Fruit fly (Drosophila melanogaster) whole organism, embryonic: ENCODE results near the gene saturn.

Source experiments
- BEAF-32 ChIP-seq: fragments of 200-800 bp; sonication (Bioruptor generic); optimal IDR thresholded peaks from 3 replicates; lab custom pipeline; 2017; ENCODE audit warnings: missing biosample characterization, missing genetic modification characterization, mild to moderate bottlenecking, moderate library complexity, missing genetic modification reagents
- C15 ChIP-seq: fragments of 200-800 bp; sonication (Bioruptor generic); IDR thresholded peaks from 3 replicates; pipeline ENCODE4 v1.3.6; 2022; ENCODE audit warnings: missing biosample characterization, missing genetic modification characterization
- CG10209 ChIP-seq: fragments of 200-800 bp; sonication (Bioruptor generic); optimal IDR thresholded peaks from 3 replicates; lab custom pipeline; 2017; ENCODE audit warnings: missing biosample characterization, mild to moderate bottlenecking, missing genetic modification characterization, missing genetic modification reagents
- CG10366 ChIP-seq: fragments of 200-800 bp; sonication (Bioruptor generic); IDR thresholded peaks from 2 replicates; pipeline ENCODE4 v1.3.6; 2022; ENCODE audit warnings: missing biosample characterization, missing genetic modification characterization
- CG10462 ChIP-seq: fragments of 200-800 bp; sonication (Bioruptor generic); optimal IDR thresholded peaks from 2 replicates; lab custom pipeline; 2016; ENCODE audit warnings: missing biosample characterization, missing genetic modification characterization
- CG10565 ChIP-seq: fragments of 200-800 bp; sonication (Bioruptor generic); optimal IDR thresholded peaks from 3 replicates; lab custom pipeline; 2016; ENCODE audit warnings: missing biosample characterization, mild to moderate bottlenecking, missing genetic modification characterization
- CG12071 ChIP-seq: fragments of 200-800 bp; sonication (Bioruptor generic); optimal IDR thresholded peaks from 3 replicates; lab custom pipeline; 2018; ENCODE audit warnings: missing biosample characterization, mild to moderate bottlenecking, missing genetic modification characterization
- CG1233 ChIP-seq: fragments of 200-800 bp; sonication (Bioruptor generic); optimal IDR thresholded peaks from 4 replicates; lab custom pipeline; 2018; ENCODE audit warnings: missing biosample characterization, mild to moderate bottlenecking, missing genetic modification characterization
- CG12769 ChIP-seq: fragments of 200-800 bp; sonication (Bioruptor generic); optimal IDR thresholded peaks from 2 replicates; lab custom pipeline; 2019; ENCODE audit warnings: missing biosample characterization, mild to moderate bottlenecking, missing genetic modification characterization, moderate library complexity
- CG17829 ChIP-seq: fragments of 200-800 bp; optimal IDR thresholded peaks from 2 replicates; lab custom pipeline; 2019; ENCODE audit warnings: missing biosample characterization, mild to moderate bottlenecking, missing genetic modification characterization, moderate library complexity
- CG17912 ChIP-seq: fragments of 200-800 bp; sonication (Bioruptor generic); optimal IDR thresholded peaks from 2 replicates; lab custom pipeline; 2018; ENCODE audit warnings: missing biosample characterization, mild to moderate bottlenecking, missing genetic modification characterization
- CG1792 ChIP-seq: fragments of 200-800 bp; sonication (Bioruptor generic); optimal IDR thresholded peaks from 2 replicates; lab custom pipeline; 2016; ENCODE audit warnings: missing biosample characterization, missing genetic modification characterization
- CG2116 ChIP-seq: fragments of 200-800 bp; sonication (Bioruptor generic); optimal IDR thresholded peaks from 3 replicates; lab custom pipeline; 2018; ENCODE audit warnings: missing biosample characterization, mild to moderate bottlenecking, missing genetic modification characterization
- CG30020 ChIP-seq: fragments of 200-800 bp; optimal IDR thresholded peaks from 2 replicates; lab custom pipeline; 2019; ENCODE audit warnings: missing biosample characterization, mild to moderate bottlenecking, missing genetic modification characterization, moderate library complexity
- CG30431 ChIP-seq: fragments of 200-800 bp; sonication (Bioruptor generic); optimal IDR thresholded peaks from 2 replicates; lab custom pipeline; 2017; ENCODE audit warnings: missing biosample characterization, missing genetic modification characterization
- CG31441 ChIP-seq: fragments of 200-800 bp; sonication (Bioruptor generic); IDR thresholded peaks from 2 replicates; pipeline ENCODE4 v1.3.6; 2022; ENCODE audit warnings: missing biosample characterization, missing genetic modification characterization
- CG32772 ChIP-seq: fragments of 200-800 bp; sonication (Bioruptor generic); IDR thresholded peaks from 2 replicates; pipeline ENCODE4 v1.3.6; 2022; ENCODE audit warnings: missing biosample characterization, missing genetic modification characterization
- CG33557 ChIP-seq: fragments of 200-800 bp; sonication (Bioruptor generic); optimal IDR thresholded peaks from 2 replicates; lab custom pipeline; 2019; ENCODE audit warnings: missing biosample characterization, mild to moderate bottlenecking, missing genetic modification characterization, moderate library complexity
- CG3847 ChIP-seq: fragments of 200-800 bp; sonication (Bioruptor generic); IDR thresholded peaks from 2 replicates; pipeline ENCODE4 v1.3.6; 2022; ENCODE audit warnings: missing biosample characterization, missing genetic modification characterization
- CG42726 ChIP-seq: fragments of 200-800 bp; sonication (Bioruptor generic); IDR thresholded peaks from 2 replicates; pipeline ENCODE4 v1.3.6; 2022; ENCODE audit warnings: missing biosample characterization, missing genetic modification characterization; ENCODE audit not compliant: partially characterized antibody
- CG4282 ChIP-seq: fragments of 200-800 bp; sonication (Bioruptor generic); optimal IDR thresholded peaks from 2 replicates; lab custom pipeline; 2016; ENCODE audit warnings: missing biosample characterization, missing genetic modification characterization
- CG4730 ChIP-seq: fragments of 200-800 bp; sonication (Bioruptor generic); IDR thresholded peaks from 2 replicates; pipeline ENCODE4 v1.3.6; 2022; ENCODE audit warnings: missing biosample characterization, missing genetic modification characterization
- CG5180 ChIP-seq: fragments of 200-800 bp; sonication (Bioruptor generic); optimal IDR thresholded peaks from 3 replicates; lab custom pipeline; 2017; ENCODE audit warnings: missing biosample characterization, missing genetic modification characterization, mild to moderate bottlenecking, moderate library complexity, missing genetic modification reagents
- CG7928 ChIP-seq: fragments of 200-800 bp; sonication (Bioruptor generic); optimal IDR thresholded peaks from 2 replicates; lab custom pipeline; 2017; ENCODE audit warnings: missing biosample characterization, mild to moderate bottlenecking, missing genetic modification characterization
- CG8924 ChIP-seq: fragments of 200-800 bp; optimal IDR thresholded peaks from 3 replicates; lab custom pipeline; 2019; ENCODE audit warnings: missing biosample characterization, mild to moderate bottlenecking, missing genetic modification characterization, moderate library complexity
- CG9437 ChIP-seq: fragments of 200-800 bp; sonication (Bioruptor generic); optimal IDR thresholded peaks from 2 replicates; lab custom pipeline; 2018; ENCODE audit warnings: missing biosample characterization, mild to moderate bottlenecking, missing genetic modification characterization
- CG9609 ChIP-seq: fragments of 200-800 bp; sonication (Bioruptor generic); optimal IDR thresholded peaks from 3 replicates; lab custom pipeline; 2016; ENCODE audit warnings: missing biosample characterization, missing genetic modification characterization
- CoRest ChIP-seq: fragments of 200-800 bp; sonication (Bioruptor generic); optimal IDR thresholded peaks from 3 replicates; lab custom pipeline; 2018; ENCODE audit warnings: missing biosample characterization, mild to moderate bottlenecking, missing genetic modification characterization, moderate library complexity
- H2.0 ChIP-seq: fragments of 200-800 bp; sonication (Bioruptor generic); IDR thresholded peaks from 2 replicates; pipeline ENCODE4 v1.3.6; 2022; ENCODE audit warnings: missing biosample characterization, missing genetic modification characterization
- Hand ChIP-seq: fragments of 200-800 bp; sonication (Bioruptor generic); optimal IDR thresholded peaks from 2 replicates; lab custom pipeline; 2017; ENCODE audit warnings: mild to moderate bottlenecking, missing biosample characterization, missing genetic modification reagents, missing genetic modification characterization
- HmgZ ChIP-seq: fragments of 200-800 bp; sonication (Bioruptor generic); optimal IDR thresholded peaks from 2 replicates; lab custom pipeline; 2018; ENCODE audit warnings: missing biosample characterization, mild to moderate bottlenecking, missing genetic modification characterization
- Hr39 ChIP-seq: fragments of >200 bp; optimal IDR thresholded peaks from 2 replicates; lab custom pipeline; 2017
- Meics ChIP-seq: fragments of 200-800 bp; sonication (Bioruptor generic); optimal IDR thresholded peaks from 2 replicates; lab custom pipeline; 2017; ENCODE audit warnings: missing biosample characterization, mild to moderate bottlenecking, missing genetic modification characterization
- NFAT ChIP-seq: fragments of 200-800 bp; sonication (Bioruptor generic); IDR thresholded peaks from 2 replicates; pipeline ENCODE4 v1.3.6; 2022; ENCODE audit warnings: missing biosample characterization, missing genetic modification characterization
- Oli ChIP-seq: fragments of 200-800 bp; sonication (Bioruptor generic); optimal IDR thresholded peaks from 2 replicates; lab custom pipeline; 2018; ENCODE audit warnings: missing biosample characterization, mild to moderate bottlenecking, missing genetic modification characterization, moderate library complexity
- Sox102F ChIP-seq: fragments of 200-800 bp; sonication (Bioruptor generic); optimal IDR thresholded peaks from 2 replicates; lab custom pipeline; 2018; ENCODE audit warnings: missing biosample characterization, mild to moderate bottlenecking, missing genetic modification characterization, moderate library complexity
- aop ChIP-seq: fragments of 200-800 bp; sonication (Bioruptor generic); IDR thresholded peaks from 2 replicates; pipeline ENCODE4 v1.3.6; 2022; ENCODE audit warnings: missing biosample characterization, missing genetic modification characterization
- ash1 ChIP-seq: fragments of 200-800 bp; sonication (Bioruptor generic); optimal IDR thresholded peaks from 2 replicates; lab custom pipeline; 2018; ENCODE audit warnings: missing biosample characterization, mild to moderate bottlenecking, missing genetic modification characterization
- cato ChIP-seq: fragments of 200-800 bp; sonication (Bioruptor generic); optimal IDR thresholded peaks from 2 replicates; lab custom pipeline; 2016; ENCODE audit warnings: missing biosample characterization, missing genetic modification characterization, borderline replicate concordance
- crp ChIP-seq, 2 experiments: fragments of 200-800 bp; sonication (Bioruptor generic); optimal IDR thresholded peaks; 2 replicates in 1 of 2; 3 replicates in 1 of 2; lab custom pipeline; 2017; ENCODE audit warnings: missing biosample characterization in 2 of 2, missing genetic modification characterization in 2 of 2, mild to moderate bottlenecking in 1 of 2, moderate library complexity in 1 of 2
- dmrt99B ChIP-seq: fragments of 200-800 bp; sonication (Bioruptor generic); optimal IDR thresholded peaks from 2 replicates; lab custom pipeline; 2018; ENCODE audit warnings: missing biosample characterization, mild to moderate bottlenecking, missing genetic modification characterization, moderate library complexity
- dpn ChIP-seq, 2 experiments: fragments of 200-800 bp; sonication (Bioruptor generic); optimal IDR thresholded peaks; 3 replicates each; lab custom pipeline; 2016; ENCODE audit warnings: missing biosample characterization in 2 of 2, missing genetic modification characterization in 2 of 2
- gcm2 ChIP-seq: fragments of 200-800 bp; sonication (Bioruptor generic); optimal IDR thresholded peaks from 2 replicates; lab custom pipeline; 2016; ENCODE audit warnings: missing biosample characterization, missing genetic modification characterization
- kay ChIP-seq: fragments of 200-800 bp; sonication (Bioruptor generic); optimal IDR thresholded peaks from 2 replicates; lab custom pipeline; 2016; ENCODE audit warnings: missing biosample characterization, missing genetic modification characterization
- p53 ChIP-seq: fragments of 200-800 bp; sonication (Bioruptor generic); optimal IDR thresholded peaks from 2 replicates; lab custom pipeline; 2016; ENCODE audit warnings: missing biosample characterization, missing genetic modification characterization
- rib ChIP-seq: fragments of 200-800 bp; sonication (Bioruptor generic); IDR thresholded peaks from 2 replicates; pipeline ENCODE4 v1.3.6; 2022; ENCODE audit warnings: missing biosample characterization, missing genetic modification characterization
- sens ChIP-seq: fragments of 200-800 bp; sonication (Bioruptor generic); peaks from one replicate; lab custom pipeline; 2016; ENCODE audit warnings: missing biosample characterization, missing genetic modification characterization
- shn ChIP-seq: fragments of 200-800 bp; sonication (Bioruptor generic); optimal IDR thresholded peaks from 3 replicates; lab custom pipeline; 2016; ENCODE audit warnings: missing biosample characterization, missing genetic modification characterization
- tna ChIP-seq: fragments of 200-800 bp; sonication (Bioruptor generic); IDR thresholded peaks from 2 replicates; pipeline ENCODE4 v1.3.6; 2022; ENCODE audit warnings: missing biosample characterization, missing genetic modification characterization; ENCODE audit not compliant: partially characterized antibody
- unc-4 ChIP-seq: fragments of 200-800 bp; sonication (Bioruptor generic); IDR thresholded peaks from 2 replicates; pipeline ENCODE4 v1.3.6; 2022; ENCODE audit warnings: missing biosample characterization, missing genetic modification characterization; ENCODE audit not compliant: partially characterized antibody
- wek ChIP-seq: fragments of 200-800 bp; sonication (Bioruptor generic); optimal IDR thresholded peaks from 3 replicates; lab custom pipeline; 2018; ENCODE audit warnings: missing biosample characterization, mild to moderate bottlenecking, missing genetic modification characterization, moderate library complexity

The saturn gene

dm6 chr3L:14217677-14218254 is 14.6 kb downstream of the saturn start, which contains the start of gene CG7768 (continued):
- no peak for TF ChIP-seq p53 (GFP tag; lab: Kevin White, UChicago)
- peak; percentile 5 for TF ChIP-seq wek (GFP tag; lab: Kevin White, UChicago)
- TF ChIP-seq CG30431 (GFP tag; lab: Kevin White, UChicago), result no peak
- TF ChIP-seq crp (GFP tag; optimal IDR thresholded peaks at IDR 0.05; lab: Kevin White, UChicago), result no peak
- no peak for TF ChIP-seq BEAF-32 (GFP tag; lab: Kevin White, UChicago)
- peak; percentile 21 for TF ChIP-seq CG9609 (GFP tag; lab: Kevin White, UChicago)
- TF ChIP-seq CG12071 (GFP tag; lab: Kevin White, UChicago), result peak; percentile 82
- peak; percentile 72 for TF ChIP-seq Meics (GFP tag; lab: Kevin White, UChicago)
- no peak for TF ChIP-seq CG17829
- TF ChIP-seq ash1 (GFP tag; lab: Kevin White, UChicago), result peak; percentile 49
- TF ChIP-seq Sox102F (GFP tag; lab: Kevin White, UChicago), result no peak
- peak; percentile 81 for TF ChIP-seq CG12769 (tag; lab: Kevin White, UChicago)
- TF ChIP-seq CG10565 (GFP tag; lab: Kevin White, UChicago), result no peak
- no peak for TF ChIP-seq CG30020 (tag; lab: Kevin White, UChicago)
- no peak for TF ChIP-seq Hand (GFP tag; lab: Kevin White, UChicago)
- peak; percentile 72 for TF ChIP-seq HmgZ (tag; lab: Kevin White, UChicago)
- TF ChIP-seq CG10462 (GFP tag; lab: Kevin White, UChicago), result peak; percentile 6
- no peak for TF ChIP-seq CG3847
- TF ChIP-seq CG10209 (GFP tag; lab: Kevin White, UChicago), result peak; percentile 62
- no peak for TF ChIP-seq kay
- TF ChIP-seq CG1233 (GFP tag; lab: Kevin White, UChicago), result peak; percentile 62
- TF ChIP-seq CG9437 (GFP tag; lab: Kevin White, UChicago), result no peak
- no peak for TF ChIP-seq aop (GFP tag; lab: Robert Waterston, UW)
- no peak for TF ChIP-seq CG1792 (GFP tag; lab: Kevin White, UChicago)
- TF ChIP-seq cato (GFP tag; lab: Kevin White, UChicago), result no peak
- TF ChIP-seq CG2116, result peak; percentile 3
- no peak for TF ChIP-seq NFAT (GFP tag; lab: Robert Waterston, UW)
- TF ChIP-seq tna (GFP tag; lab: Robert Waterston, UW), result no peak
- TF ChIP-seq CG4730, result no peak
- TF ChIP-seq CG31441, result no peak
- no peak for TF ChIP-seq unc-4
- no peak for TF ChIP-seq H2.0 (GFP tag; lab: Robert Waterston, UW)
- no peak for TF ChIP-seq CG33557
- TF ChIP-seq CG4282 (GFP tag; lab: Kevin White, UChicago), result no peak
- TF ChIP-seq rib (GFP tag; lab: Robert Waterston, UW), result no peak
- no peak for TF ChIP-seq Hr39 (lab: Kevin White, UChicago)
- no peak for TF ChIP-seq CG17912
- no peak for TF ChIP-seq CG42726
- TF ChIP-seq gcm2 (GFP tag; lab: Kevin White, UChicago), result no peak
- no peak for TF ChIP-seq CG10366 (GFP tag; lab: Robert Waterston, UW)
- TF ChIP-seq CG7928, result peak; percentile 54
- peak; percentile 67 for TF ChIP-seq sens
- peak; percentile 58 for TF ChIP-seq CG5180 (GFP tag; lab: Kevin White, UChicago)
- TF ChIP-seq CG32772 (GFP tag; lab: Robert Waterston, UW), result no peak
- TF ChIP-seq CG8924 (tag; lab: Kevin White, UChicago), result peak; percentile 43
- no peak for TF ChIP-seq Oli (tag; lab: Kevin White, UChicago)
- TF ChIP-seq dmrt99B, result peak; percentile 56
- peak; percentile 4 to 42 for TF ChIP-seq dpn (GFP tag; optimal IDR thresholded peaks at IDR 0.05; lab: Kevin White, UChicago)
- no peak for TF ChIP-seq C15 (GFP tag; lab: Robert Waterston, UW)
- no peak for TF ChIP-seq shn (GFP tag; lab: Kevin White, UChicago)
- TF ChIP-seq CoRest (tag; lab: Kevin White, UChicago), result peak; percentile 56
